Worm (Caenorhabditis elegans) whole organism, L2 larva: ENCODE data around the gene B0303.4.

Experiments
- C34F6.9 ChIP-seq: fragments of 150-350 bp; optimal IDR thresholded peaks from 2 replicates; lab custom pipeline; 2014; ENCODE audit warnings: missing biosample characterization, missing genetic modification characterization
- F13H6.1 ChIP-seq: sonication (generic microtip); optimal IDR thresholded peaks from 2 replicates; lab custom pipeline; 2016; ENCODE audit warnings: missing genetic modification characterization, missing compliant biosample characterization
- R02D3.7 ChIP-seq: fragments of 150-350 bp; optimal IDR thresholded peaks from 2 replicates; lab custom pipeline; 2014; ENCODE audit warnings: missing biosample characterization, missing genetic modification characterization
- Y55F3AM.14 ChIP-seq: fragments of 200-800 bp; sonication (Bioruptor generic); optimal IDR thresholded peaks from 2 replicates; lab custom pipeline; 2018; ENCODE audit warnings: mild to moderate bottlenecking, missing genetic modification characterization, missing compliant biosample characterization
- ZK546.5 ChIP-seq: sonication (generic microtip); optimal IDR thresholded peaks from 2 replicates; lab custom pipeline; 2017; ENCODE audit warnings: missing biosample characterization, missing genetic modification characterization
- alr-1 ChIP-seq: fragments of 150-350 bp; optimal IDR thresholded peaks from 2 replicates; lab custom pipeline; 2014; ENCODE audit warnings: missing biosample characterization, missing genetic modification characterization
- ama-1 ChIP-seq: fragments of 150-350 bp; optimal IDR thresholded peaks from 2 replicates; lab custom pipeline; 2018; ENCODE audit warnings: inconsistent platforms
- ceh-16 ChIP-seq: fragments of 150-350 bp; optimal IDR thresholded peaks from 2 replicates; lab custom pipeline; 2014; ENCODE audit warnings: missing biosample characterization, missing genetic modification characterization
- ceh-82 ChIP-seq: fragments of 150-350 bp; optimal IDR thresholded peaks from 2 replicates; lab custom pipeline; 2014; ENCODE audit warnings: missing biosample characterization, missing genetic modification characterization
- crh-2 ChIP-seq: sonication (generic microtip); optimal IDR thresholded peaks from 2 replicates; lab custom pipeline; 2017; ENCODE audit warnings: missing biosample characterization, missing genetic modification characterization
- dmd-4 ChIP-seq: sonication (generic microtip); optimal IDR thresholded peaks from 2 replicates; lab custom pipeline; 2017; ENCODE audit warnings: missing biosample characterization, missing genetic modification characterization
- elt-1 ChIP-seq: fragments of 150-350 bp; optimal IDR thresholded peaks from 2 replicates; lab custom pipeline; 2014; ENCODE audit warnings: missing biosample characterization, missing genetic modification characterization
- elt-3 ChIP-seq: sonication (generic microtip); optimal IDR thresholded peaks from 2 replicates; lab custom pipeline; 2017; ENCODE audit warnings: missing biosample characterization, missing genetic modification characterization
- gmeb-1 ChIP-seq: fragments of 150-350 bp; optimal IDR thresholded peaks from 2 replicates; lab custom pipeline; 2014; ENCODE audit warnings: missing biosample characterization, missing genetic modification characterization
- lin-13 ChIP-seq: fragments of 150-350 bp; optimal IDR thresholded peaks from 2 replicates; lab custom pipeline; 2014; ENCODE audit warnings: missing biosample characterization, missing genetic modification reagents, missing genetic modification characterization
- lsy-2 ChIP-seq, 2 experiments: fragments of 150-350 bp in 1 of 2; sonication (generic microtip) in 1 of 2; optimal IDR thresholded peaks; 2 replicates each; lab custom pipeline; 2014 to 2017; ENCODE audit warnings: missing biosample characterization in 2 of 2, missing genetic modification characterization in 2 of 2
- mab-5 ChIP-seq: fragments of 150-350 bp; optimal IDR thresholded peaks from 2 replicates; lab custom pipeline; 2014; ENCODE audit warnings: missing biosample characterization, missing genetic modification characterization
- mbf-1 ChIP-seq: sonication (generic microtip); optimal IDR thresholded peaks from 2 replicates; lab custom pipeline; 2017; ENCODE audit warnings: missing biosample characterization, missing genetic modification characterization
- mdl-1 ChIP-seq, 2 experiments: fragments of 150-350 bp in 1 of 2; sonication (generic microtip) in 1 of 2; optimal IDR thresholded peaks; 2 replicates each; lab custom pipeline; 2017; ENCODE audit warnings: missing biosample characterization in 2 of 2, missing genetic modification characterization in 2 of 2
- nhr-10 ChIP-seq: sonication (generic microtip); optimal IDR thresholded peaks from 2 replicates; lab custom pipeline; 2017; ENCODE audit warnings: missing biosample characterization, missing genetic modification characterization
- nhr-11 ChIP-seq: fragments of 150-350 bp; optimal IDR thresholded peaks from 2 replicates; lab custom pipeline; 2014; ENCODE audit warnings: missing biosample characterization, missing genetic modification characterization
- nhr-12 ChIP-seq: fragments of 150-350 bp; optimal IDR thresholded peaks from 2 replicates; lab custom pipeline; 2014; ENCODE audit warnings: missing biosample characterization, missing genetic modification characterization
- nhr-129 ChIP-seq: fragments of 150-350 bp; optimal IDR thresholded peaks from 2 replicates; lab custom pipeline; 2014; ENCODE audit warnings: missing biosample characterization, missing genetic modification characterization
- nhr-21 ChIP-seq: fragments of 150-350 bp; optimal IDR thresholded peaks from 2 replicates; lab custom pipeline; 2014; ENCODE audit warnings: missing biosample characterization, missing genetic modification characterization
- nhr-237 ChIP-seq: fragments of 150-350 bp; optimal IDR thresholded peaks from 2 replicates; lab custom pipeline; 2014; ENCODE audit warnings: missing biosample characterization, missing genetic modification characterization
- nhr-25 ChIP-seq: fragments of 150-350 bp; sonication (generic microtip); optimal IDR thresholded peaks from 3 replicates; lab custom pipeline; 2014; ENCODE audit warnings: missing biosample characterization, missing genetic modification characterization
- nhr-6 ChIP-seq: fragments of 150-350 bp; optimal IDR thresholded peaks from 2 replicates; lab custom pipeline; 2014; ENCODE audit warnings: missing biosample characterization, missing genetic modification characterization
- nhr-77 ChIP-seq: fragments of 150-350 bp; optimal IDR thresholded peaks from 2 replicates; lab custom pipeline; 2014; ENCODE audit warnings: missing biosample characterization, missing genetic modification characterization
- peb-1 ChIP-seq: fragments of 150-350 bp; optimal IDR thresholded peaks from 2 replicates; lab custom pipeline; 2014; ENCODE audit warnings: missing biosample characterization, missing genetic modification characterization
- sem-4 ChIP-seq: fragments of 150-350 bp; optimal IDR thresholded peaks from 2 replicates; lab custom pipeline; 2014; ENCODE audit warnings: missing biosample characterization, missing genetic modification reagents, missing genetic modification characterization
- sma-3 ChIP-seq: sonication (generic microtip); optimal IDR thresholded peaks from 2 replicates; lab custom pipeline; 2016; ENCODE audit warnings: missing genetic modification reagents, missing genetic modification characterization, missing compliant biosample characterization
- sma-9 ChIP-seq, 2 experiments: fragments of 150-350 bp in 1 of 2; sonication (generic microtip) in 1 of 2; optimal IDR thresholded peaks; 2 replicates each; lab custom pipeline; 2014 to 2016; ENCODE audit warnings: missing genetic modification characterization in 2 of 2, mild to moderate bottlenecking in 1 of 2, missing biosample characterization in 1 of 2, missing compliant biosample characterization in 1 of 2, missing genetic modification reagents in 1 of 2, moderate library complexity in 1 of 2
- snpc-4 ChIP-seq: fragments of 150-350 bp; optimal IDR thresholded peaks from 2 replicates; lab custom pipeline; 2014; ENCODE audit warnings: missing biosample characterization, missing genetic modification characterization
- unc-39 ChIP-seq: fragments of 150-350 bp; optimal IDR thresholded peaks from 2 replicates; lab custom pipeline; 2014; ENCODE audit warnings: missing biosample characterization, missing genetic modification characterization
- unc-55 ChIP-seq: fragments of 150-350 bp; sonication (generic microtip); optimal IDR thresholded peaks from 3 replicates; lab custom pipeline; 2014; ENCODE audit warnings: missing biosample characterization, missing genetic modification reagents, missing genetic modification characterization
- unc-62 ChIP-seq: fragments of 150-350 bp; optimal IDR thresholded peaks from 2 replicates; lab custom pipeline; 2014; ENCODE audit warnings: missing biosample characterization, missing genetic modification reagents, missing genetic modification characterization
- zag-1 ChIP-seq: fragments of 150-350 bp; optimal IDR thresholded peaks from 2 replicates; lab custom pipeline; 2014; ENCODE audit warnings: missing biosample characterization, missing genetic modification characterization
- ztf-1 ChIP-seq: fragments of 200-800 bp; sonication (Bioruptor generic); conservative IDR thresholded peaks from 2 replicates; pipeline ENCODE4 v1.3.6; 2022; ENCODE audit warnings: missing genetic modification characterization, missing compliant biosample characterization
- ztf-11 ChIP-seq: sonication (generic microtip); optimal IDR thresholded peaks from 2 replicates; lab custom pipeline; 2017; ENCODE audit warnings: missing biosample characterization, missing genetic modification characterization
- ztf-4 ChIP-seq: fragments of 150-350 bp; optimal IDR thresholded peaks from 2 replicates; lab custom pipeline; 2014; ENCODE audit warnings: missing biosample characterization, missing genetic modification characterization

Gene B0303.4

DNA sequence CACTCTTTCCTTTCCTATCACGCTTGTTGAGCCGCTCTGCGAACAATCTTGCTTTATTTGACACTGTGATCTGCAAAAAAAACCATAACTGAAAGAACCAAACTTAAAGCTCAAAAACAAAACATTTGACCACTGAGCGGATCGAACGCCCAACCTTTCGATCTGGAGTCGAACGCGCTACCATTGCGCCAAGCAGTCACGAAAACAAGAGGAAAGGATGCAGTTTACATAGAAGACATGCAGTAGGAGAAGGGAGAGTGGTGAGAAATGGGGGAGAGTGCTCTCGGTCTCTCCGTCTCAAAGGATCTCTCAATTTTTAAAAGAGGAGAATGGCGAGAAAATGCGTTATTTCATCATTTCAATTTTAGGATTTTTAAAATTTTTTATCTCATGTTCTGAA, 11.3 kb upstream of the B0303.4 start (continued):
- TF ChIP-seq nhr-12 = no peak
- TF ChIP-seq ztf-11 (tag; lab: Kevin White, UChicago) = no peak
- no peak for TF ChIP-seq ztf-4 (tag; lab: Kevin White, UChicago)
- TF ChIP-seq dmd-4 = no peak
- peak; percentile 58 to 74 for TF ChIP-seq lsy-2 (tag; optimal IDR thresholded peaks at IDR 0.05; lab: Kevin White, UChicago)
- peak; percentile 44 for TF ChIP-seq nhr-25 (tag; lab: Kevin White, UChicago)
- TF ChIP-seq crh-2 (tag; lab: Kevin White, UChicago) = peak; percentile 57
- TF ChIP-seq nhr-6 = no peak
- TF ChIP-seq ceh-82 = no peak
- no peak for TF ChIP-seq mab-5 (tag; lab: Kevin White, UChicago)
- TF ChIP-seq gmeb-1 (tag; lab: Kevin White, UChicago) = peak; percentile 58
- peak; percentile 68 for TF ChIP-seq Y55F3AM.14 (GFP tag; lab: Kevin White, UChicago)
- TF ChIP-seq sma-9 (GFP tag; optimal IDR thresholded peaks at IDR 0.05; lab: Kevin White, UChicago) = peak; percentile 79
- no peak for TF ChIP-seq sma-9 (tag; optimal IDR thresholded peaks at IDR 0.05; lab: Kevin White, UChicago)

DNA sequence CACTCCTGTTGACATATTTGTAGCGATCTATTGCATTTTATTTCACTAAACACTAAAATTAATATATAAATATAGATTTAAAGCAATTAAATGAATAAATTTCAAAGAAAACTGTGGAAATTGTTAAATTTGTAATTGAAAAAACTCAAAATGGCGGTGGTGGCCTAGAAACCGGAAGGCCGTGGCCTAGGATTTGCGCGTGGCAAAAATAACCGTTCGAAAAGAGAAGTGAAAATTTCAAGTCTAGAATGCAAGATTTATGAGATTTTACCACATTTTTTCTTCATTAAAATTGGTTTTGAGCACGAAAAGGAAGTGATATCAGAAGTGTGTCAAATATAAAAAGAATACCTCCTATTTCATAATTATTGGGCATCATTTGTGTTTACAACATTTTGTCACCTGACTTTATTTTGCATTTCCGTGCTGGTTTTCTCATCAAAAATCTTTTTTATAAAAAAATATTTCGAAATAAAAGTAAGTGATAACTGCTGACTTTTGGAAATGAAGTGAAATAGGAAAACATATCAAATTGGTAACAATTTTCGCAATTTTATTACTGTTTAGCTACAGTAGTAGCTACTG, 5.9 kb upstream of the B0303.4 start, which contains the start of gene fli-1:
Gene fli-1, minus strand, starts transcription at position 58 of the 585 bp plus-strand sequence.
- TF ChIP-seq unc-55 (GFP tag; lab: Kevin White, UChicago) (peak; percentile 19), lsy-2 (tag; optimal IDR thresholded peaks at IDR 0.05; lab: Kevin White, UChicago) (peak in 1 of 2 experiments; percentile 34), sem-4 (tag; lab: Kevin White, UChicago) (no peak), C34F6.9 (tag; lab: Kevin White, UChicago) (peak; percentile 45)

DNA sequence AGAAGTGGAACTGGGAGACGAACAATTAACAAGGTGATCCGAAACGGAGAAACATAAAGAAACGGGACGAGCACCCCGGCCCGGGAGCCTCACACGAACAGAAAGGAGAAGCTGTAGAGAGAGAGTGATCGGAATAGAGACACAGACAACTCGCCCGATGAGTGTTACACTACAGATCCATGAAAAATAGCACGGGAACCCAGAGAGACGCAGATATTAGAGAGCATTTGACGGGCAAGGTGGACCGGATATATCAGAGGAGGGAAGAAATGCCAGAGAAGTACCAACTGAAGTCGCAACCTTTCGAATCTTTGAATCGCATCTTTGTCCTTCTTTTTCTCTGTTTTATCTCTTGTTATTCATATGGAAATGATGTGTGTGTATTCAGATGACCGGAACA, 5.2 kb upstream of the B0303.4 start, which contains the start of gene anmt-1:
Gene anmt-1, plus strand, starts transcription at position 388 of the 400 bp plus-strand sequence.
- peak; percentile 61 for TF ChIP-seq F13H6.1
- TF ChIP-seq nhr-129 = peak; percentile 22
- TF ChIP-seq ceh-16 (tag; lab: Kevin White, UChicago) = no peak

DNA sequence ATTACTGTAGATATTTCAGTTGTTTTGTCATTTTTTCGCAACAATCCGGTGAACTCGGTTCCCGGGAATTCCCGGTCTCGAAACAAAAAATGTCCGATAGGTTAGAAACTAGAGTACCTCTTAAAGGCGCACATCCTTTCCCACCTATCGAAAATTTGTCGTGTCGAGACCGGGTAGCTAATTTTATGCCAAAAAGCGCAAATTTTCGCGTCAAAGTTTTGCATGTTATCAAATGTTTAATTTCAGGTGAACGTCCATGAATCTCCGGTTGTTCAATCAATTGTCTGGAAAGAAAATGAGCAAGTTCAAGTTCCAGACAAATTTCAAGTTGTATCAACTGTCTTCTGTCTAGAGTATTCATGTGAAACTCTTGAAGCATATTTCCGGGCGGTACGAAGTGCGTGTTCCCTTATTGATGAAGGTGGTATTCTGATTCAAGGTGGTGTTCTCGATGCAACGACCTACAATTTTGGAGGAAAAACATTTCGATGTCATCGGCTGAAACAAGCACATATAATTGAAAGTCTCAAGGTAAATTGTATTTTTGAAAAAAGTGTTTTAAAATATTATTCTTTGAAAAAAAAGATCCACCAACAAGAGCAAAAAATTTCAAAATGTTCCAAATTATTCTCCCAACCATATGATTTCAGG, 3.9 kb upstream of the B0303.4 start:
- no peak for TF ChIP-seq crh-2 (tag; lab: Kevin White, UChicago)
- TF ChIP-seq nhr-10 (tag; lab: Kevin White, UChicago) = no peak
- TF ChIP-seq snpc-4 (tag; lab: Kevin White, UChicago) = no peak
- no peak for TF ChIP-seq C34F6.9 (tag; lab: Kevin White, UChicago)
- TF ChIP-seq sma-9 (GFP tag; optimal IDR thresholded peaks at IDR 0.05; lab: Kevin White, UChicago) = peak; percentile 27
- no peak for TF ChIP-seq sma-9 (tag; optimal IDR thresholded peaks at IDR 0.05; lab: Kevin White, UChicago)
- no peak for TF ChIP-seq mbf-1 (tag; lab: Kevin White, UChicago)
- peak; percentile 55 for TF ChIP-seq Y55F3AM.14 (GFP tag; lab: Kevin White, UChicago)
- no peak for TF ChIP-seq ztf-1 (GFP tag; lab: Robert Waterston, UW)
- TF ChIP-seq sma-3 (GFP tag; lab: Kevin White, UChicago) = peak; percentile 53
- TF ChIP-seq gmeb-1 (tag; lab: Kevin White, UChicago) = no peak
- no peak for TF ChIP-seq mdl-1 (tag; optimal IDR thresholded peaks at IDR 0.05; lab: Kevin White, UChicago)
- TF ChIP-seq nhr-21 (tag; lab: Kevin White, UChicago) = peak; percentile 52
- TF ChIP-seq F13H6.1 = peak; percentile 9
- TF ChIP-seq nhr-129 = no peak
- TF ChIP-seq ztf-4 (tag; lab: Kevin White, UChicago) = peak; percentile 23
- no peak for TF ChIP-seq nhr-77 (tag; lab: Kevin White, UChicago)
- no peak for TF ChIP-seq ama-1 (lab: Kevin White, UChicago)
- no peak for TF ChIP-seq peb-1
- TF ChIP-seq elt-1 (tag; lab: Kevin White, UChicago) = no peak
- TF ChIP-seq, all 48 proteins: peak for 6

DNA sequence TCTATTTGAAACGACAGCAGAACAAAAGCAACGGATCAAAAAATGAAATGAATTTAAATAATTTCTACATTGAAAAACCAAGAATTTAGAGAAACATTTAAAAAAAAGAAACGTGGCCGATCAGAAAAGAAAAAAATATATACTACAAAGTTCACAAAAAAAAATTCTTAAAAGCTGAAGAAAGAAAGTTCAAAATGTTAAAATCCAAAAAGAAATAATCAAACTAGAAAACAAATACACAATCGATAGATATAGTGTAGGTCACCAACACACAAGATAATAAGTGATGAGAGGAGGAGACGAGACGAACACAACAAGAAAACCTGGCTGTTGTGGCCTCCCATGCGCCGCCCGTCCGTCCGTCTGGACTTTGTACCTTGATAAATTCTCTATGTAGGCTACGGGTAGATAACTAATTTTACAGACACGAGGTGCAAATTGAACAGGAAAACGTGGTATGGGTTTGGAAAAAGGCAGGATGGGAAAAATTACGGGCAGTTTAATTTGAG, 1.2 kb upstream of the B0303.4 start, which contains the start of gene hadb-1:
Gene hadb-1, minus strand, starts transcription at position 51 of the 509 bp plus-strand sequence.
- TF ChIP-seq R02D3.7 (tag; lab: Kevin White, UChicago) = no peak
- peak; percentile 53 for TF ChIP-seq nhr-21 (tag; lab: Kevin White, UChicago)
- TF ChIP-seq ztf-4 (tag; lab: Kevin White, UChicago) = no peak
- TF ChIP-seq ceh-16 (tag; lab: Kevin White, UChicago) = no peak
- no peak for TF ChIP-seq alr-1 (tag; lab: Kevin White, UChicago)
- peak; percentile 9 for TF ChIP-seq C34F6.9 (tag; lab: Kevin White, UChicago)
- TF ChIP-seq elt-1 (tag; lab: Kevin White, UChicago) = no peak
- TF ChIP-seq nhr-237 (tag; lab: Kevin White, UChicago) = no peak
- TF ChIP-seq mbf-1 (tag; lab: Kevin White, UChicago) = no peak
- no peak for TF ChIP-seq lin-13 (GFP tag; lab: Kevin White, UChicago)
- TF ChIP-seq nhr-129 = peak; percentile 38
- TF ChIP-seq mdl-1 (tag; optimal IDR thresholded peaks at IDR 0.05; lab: Kevin White, UChicago) = no peak
- no peak for TF ChIP-seq ZK546.5 (tag; lab: Kevin White, UChicago)
- TF ChIP-seq F13H6.1 = peak; percentile 12
- TF ChIP-seq sma-9 (GFP tag; optimal IDR thresholded peaks at IDR 0.05; lab: Kevin White, UChicago) = peak; percentile 41
- no peak for TF ChIP-seq sma-9 (tag; optimal IDR thresholded peaks at IDR 0.05; lab: Kevin White, UChicago)
- TF ChIP-seq unc-39 = no peak
- no peak for TF ChIP-seq zag-1 (tag; lab: Kevin White, UChicago)
- no peak for TF ChIP-seq mab-5 (tag; lab: Kevin White, UChicago)
- peak; percentile 18 for TF ChIP-seq crh-2 (tag; lab: Kevin White, UChicago)
- no peak for TF ChIP-seq elt-3
- peak in 1 of 2 experiments; percentile 20 for TF ChIP-seq lsy-2 (tag; optimal IDR thresholded peaks at IDR 0.05; lab: Kevin White, UChicago)
- TF ChIP-seq unc-62 = no peak
- no peak for TF ChIP-seq peb-1
- TF ChIP-seq nhr-11 (tag; lab: Kevin White, UChicago) = no peak
- TF ChIP-seq nhr-12 = no peak
- no peak for TF ChIP-seq nhr-77 (tag; lab: Kevin White, UChicago)
